Fruit fly (Drosophila melanogaster): ENCODE data around the gene Set.
A peak's percentile ranks its signal among the peaks of the same experiment; 100 is the strongest.

Gene Set

dm6 chr3R:15218824-15219576 is 44.4 kb upstream of the Set start, which contains the start of the genes SIDL and CG12241 (continued):
- no peak for TF ChIP-seq CG11398 (GFP tag; optimal IDR thresholded peaks at IDR 0.05)
- peak; percentile 34 for TF ChIP-seq pzg (GFP tag; optimal IDR thresholded peaks at IDR 0.05)
- no peak for TF ChIP-seq ab (GFP tag; optimal IDR thresholded peaks at IDR 0.05)
- TF ChIP-seq ken (GFP tag; IDR thresholded peaks at IDR 0.05), result peak; percentile 61; the same call in 1 of the 3 replicates
- peak; percentile 57 for TF ChIP-seq CG6683 (GFP tag; optimal IDR thresholded peaks at IDR 0.05)
- peak; percentile 74 for TF ChIP-seq Antp (GFP tag; optimal IDR thresholded peaks at IDR 0.05)
- peak; percentile 89 for TF ChIP-seq klu (GFP tag; IDR thresholded peaks at IDR 0.05)
- TF ChIP-seq kah (GFP tag; optimal IDR thresholded peaks at IDR 0.05), result peak; percentile 77
- TF ChIP-seq CG7928 (GFP tag; optimal IDR thresholded peaks at IDR 0.05), result peak; percentile 85
- peak; percentile 82 for TF ChIP-seq phol (tag; optimal IDR thresholded peaks at IDR 0.05)
- TF ChIP-seq H2.0 (GFP tag; IDR thresholded peaks at IDR 0.05), result 0 out of 2 replicates have a peak, but pooled peaks have one; percentile 13
- peak; percentile 22 for TF ChIP-seq Mes4 (GFP tag; optimal IDR thresholded peaks at IDR 0.05)
- TF ChIP-seq CG2129 (GFP tag; IDR thresholded peaks at IDR 0.05; ENCODE audit: partially characterized antibody), result no peak
- peak; percentile 92 for TF ChIP-seq CG11695 (GFP tag; IDR thresholded peaks at IDR 0.05)
- peak in 1 of 3 experiments; percentile 45 for TF ChIP-seq lola (GFP tag; optimal IDR thresholded peaks at IDR 0.05)
- TF ChIP-seq Abd-B (GFP tag; optimal IDR thresholded peaks at IDR 0.05), result peak; percentile 94
- peak; percentile 20; the same call in 1 of the 2 replicates for TF ChIP-seq esg (GFP tag; conservative IDR thresholded peaks at IDR 0.05)
- 0 out of 4 replicates have a peak, but pooled peaks have one; percentile 41 for TF ChIP-seq Dll (GFP tag; IDR thresholded peaks at IDR 0.05; ENCODE audit: partially characterized antibody)
- TF ChIP-seq CG12659 (GFP tag; optimal IDR thresholded peaks at IDR 0.05), result peak; percentile 69
- no peak for TF ChIP-seq Lim3 (GFP tag; IDR thresholded peaks at IDR 0.05)
- no peak for TF ChIP-seq vnd (GFP tag; IDR thresholded peaks at IDR 0.05; ENCODE audit: partially characterized antibody)
- TF ChIP-seq Scr (GFP tag; IDR thresholded peaks at IDR 0.05; ENCODE audit: partially characterized antibody), result peak; percentile 42
- TF ChIP-seq her (GFP tag; optimal IDR thresholded peaks at IDR 0.05), result peak; percentile 22
- peak; percentile 92 for TF ChIP-seq chm (GFP tag; IDR thresholded peaks at IDR 0.05)
- TF ChIP-seq HLHmδ (GFP tag; optimal IDR thresholded peaks at IDR 0.05), result no peak
- TF ChIP-seq CG11723 (GFP tag; optimal IDR thresholded peaks at IDR 0.05), result no peak
- peak; percentile 93 for TF ChIP-seq sob (GFP tag; IDR thresholded peaks at IDR 0.05)
- 0 out of 2 replicates have a peak, but pooled peaks have one; percentile 29 for TF ChIP-seq sna (GFP tag; IDR thresholded peaks at IDR 0.05; ENCODE audit: partially characterized antibody)
- TF ChIP-seq chn (GFP tag; optimal IDR thresholded peaks at IDR 0.05), result peak; percentile 74
- TF ChIP-seq CG10979 (tag; optimal IDR thresholded peaks at IDR 0.05), result peak; percentile 73
- peak; percentile 18 for TF ChIP-seq CG13123 (GFP tag; optimal IDR thresholded peaks at IDR 0.05)
- peak; percentile 78 for TF ChIP-seq Gsc (GFP tag; IDR thresholded peaks at IDR 0.05)
- TF ChIP-seq Dip2 (GFP tag; IDR thresholded peaks at IDR 0.05), result 0 out of 2 replicates have a peak, but pooled peaks have one; percentile 44
- TF ChIP-seq Sry-δ (GFP tag; optimal IDR thresholded peaks at IDR 0.05), result peak; percentile 66
- no peak for TF ChIP-seq CG6791 (GFP tag; IDR thresholded peaks at IDR 0.05; ENCODE audit: partially characterized antibody)
- peak; percentile 32 for TF ChIP-seq schlank (tag; optimal IDR thresholded peaks at IDR 0.05)
- peak; percentile 92 for TF ChIP-seq HLH3B (GFP tag; IDR thresholded peaks at IDR 0.05)
- no peak for TF ChIP-seq CkIIα-i1 (GFP tag; IDR thresholded peaks at IDR 0.05)
- peak; percentile 25 for TF ChIP-seq CG15479 (GFP tag; optimal IDR thresholded peaks at IDR 0.05)
- no peak for TF ChIP-seq CG32767 (GFP tag; IDR thresholded peaks at IDR 0.05)
- peak; percentile 91 for TF ChIP-seq rib (GFP tag; IDR thresholded peaks at IDR 0.05)
- no peak for TF ChIP-seq CG43689 (GFP tag; IDR thresholded peaks at IDR 0.05)
- TF ChIP-seq vvl (GFP tag; IDR thresholded peaks at IDR 0.05), result peak; percentile 96
- TF ChIP-seq CTCF (GFP tag; optimal IDR thresholded peaks at IDR 0.05), result no peak
- peak; percentile 87 for TF ChIP-seq CG31224 (GFP tag; IDR thresholded peaks at IDR 0.05)
- peak; percentile 76 for TF ChIP-seq gt (GFP tag; IDR thresholded peaks at IDR 0.05)
- TF ChIP-seq CG7745 (tag; optimal IDR thresholded peaks at IDR 0.05), result no peak
- peak; percentile 93 for TF ChIP-seq CG11456 (GFP tag; IDR thresholded peaks at IDR 0.05)
- TF ChIP-seq Sin3A (optimal IDR thresholded peaks at IDR 0.05), result no peak
- no peak for TF ChIP-seq Hand (GFP tag; optimal IDR thresholded peaks at IDR 0.05)

All from whole organism, embryonic.